Worm (Caenorhabditis elegans): Measurements from ENCODE around the gene T01G5.7.

DNA sequence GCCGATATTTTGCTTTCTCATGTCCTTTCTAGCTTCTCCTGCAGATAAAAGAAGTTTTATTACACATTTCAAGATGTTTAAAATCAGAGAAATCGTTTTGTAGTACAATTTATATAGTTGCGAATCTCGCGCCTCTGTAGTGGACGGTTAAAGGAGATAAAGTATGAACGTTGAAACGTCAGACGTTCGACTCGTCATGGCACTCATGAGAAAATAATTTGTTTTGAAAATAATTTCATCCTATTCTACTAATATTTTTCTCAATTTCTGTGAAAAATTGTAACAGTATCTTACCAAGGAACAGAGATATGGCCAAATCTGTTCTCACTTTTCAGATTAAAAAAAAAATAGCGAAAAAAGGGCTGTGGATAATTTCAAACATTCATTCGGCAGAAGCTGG is 36.0 kb downstream of the T01G5.7 start, which contains the start of gene T09F5.20:
- TF ChIP-seq ceh-44 (GFP tag; IDR thresholded peaks at IDR 0.05), result no peak
- TF ChIP-seq nhr-11 (tag; optimal IDR thresholded peaks at IDR 0.05), result no peak
- TF ChIP-seq pha-4 (GFP tag; IDR thresholded peaks at IDR 0.05), result no peak
- no peak for TF ChIP-seq pha-4 (tag; optimal IDR thresholded peaks at IDR 0.05)
- no peak for TF ChIP-seq lin-39 (tag; optimal IDR thresholded peaks at IDR 0.05)
